Worm (Caenorhabditis elegans) whole organism, L4 larva: ENCODE data around the gene srz-12.

Experiments used
- F26F4.8 ChIP-seq: fragments of 200-800 bp; sonication (Bioruptor generic); conservative IDR thresholded peaks from 2 replicates; pipeline ENCODE4 v1.3.6; 2022; ENCODE audit warnings: missing genetic modification characterization, missing compliant biosample characterization
- F49E8.2 ChIP-seq: sonication (generic microtip); optimal IDR thresholded peaks from 2 replicates; lab custom pipeline; 2016; ENCODE audit warnings: missing compliant biosample characterization, mild to moderate bottlenecking, missing genetic modification characterization, borderline replicate concordance
- T26A8.4 ChIP-seq: fragments of 200-800 bp; sonication (Bioruptor generic); IDR thresholded peaks from 2 replicates; pipeline ENCODE4 v1.3.6; 2022; ENCODE audit warnings: missing genetic modification characterization, missing compliant biosample characterization
- Y48G9A.11 ChIP-seq: fragments of 200-800 bp; sonication (Bioruptor generic); IDR thresholded peaks from 2 replicates; pipeline ENCODE4 v1.3.6; 2022; ENCODE audit warnings: missing genetic modification reagents, missing genetic modification characterization, missing compliant biosample characterization
- Y5F2A.4 ChIP-seq: fragments of 200-800 bp; sonication (Bioruptor generic); optimal IDR thresholded peaks from 2 replicates; lab custom pipeline; 2018; ENCODE audit warnings: mild to moderate bottlenecking, missing genetic modification characterization, missing compliant biosample characterization
- Y75B8A.6 ChIP-seq: fragments of 200-800 bp; sonication (Bioruptor generic); IDR thresholded peaks from 2 replicates; pipeline ENCODE4 v1.3.6; 2022; ENCODE audit warnings: missing genetic modification reagents, missing genetic modification characterization, missing compliant biosample characterization
- aly-2 ChIP-seq: sonication (generic microtip); optimal IDR thresholded peaks from 2 replicates; lab custom pipeline; 2018; ENCODE audit warnings: missing biosample characterization, missing genetic modification characterization
- attf-4 ChIP-seq: sonication (generic microtip); optimal IDR thresholded peaks from 3 replicates; lab custom pipeline; 2017; ENCODE audit warnings: missing biosample characterization, missing genetic modification characterization
- ceh-20 ChIP-seq: fragments of 200-800 bp; sonication (Bioruptor generic); IDR thresholded peaks from 2 replicates; pipeline ENCODE4 v1.3.6; 2022; ENCODE audit warnings: missing genetic modification reagents, missing genetic modification characterization, missing compliant biosample characterization
- ceh-32 ChIP-seq: sonication (generic microtip); optimal IDR thresholded peaks from 2 replicates; lab custom pipeline; 2016; ENCODE audit warnings: mild to moderate bottlenecking, missing genetic modification characterization, missing compliant biosample characterization; ENCODE audit not compliant: poor library complexity
- ceh-62 ChIP-seq: sonication (generic microtip); optimal IDR thresholded peaks from 2 replicates; lab custom pipeline; 2017; ENCODE audit warnings: missing biosample characterization, missing genetic modification characterization
- daf-16 ChIP-seq, 3 experiments: sonication (generic microtip); optimal IDR thresholded peaks; 2 replicates each; lab custom pipeline; 2016 to 2017; ENCODE audit warnings: missing genetic modification characterization in 3 of 3, missing genetic modification reagents in 3 of 3, mild to moderate bottlenecking in 2 of 3, missing compliant biosample characterization in 2 of 3, missing biosample characterization in 1 of 3, moderate library complexity in 1 of 3
- daf-19 ChIP-seq: fragments of 200-800 bp; sonication (Bioruptor generic); conservative IDR thresholded peaks from 2 replicates; pipeline ENCODE4 v1.3.6; 2022; ENCODE audit warnings: missing genetic modification characterization, missing compliant biosample characterization
- daf-8 ChIP-seq: fragments of 200-800 bp; sonication (Bioruptor generic); IDR thresholded peaks from 2 replicates; pipeline ENCODE4 v1.3.6; 2022; ENCODE audit warnings: missing genetic modification characterization, missing compliant biosample characterization
- dmd-8 ChIP-seq: fragments of 200-800 bp; sonication (Bioruptor generic); IDR thresholded peaks from 2 replicates; pipeline ENCODE4 v1.3.6; 2022; ENCODE audit warnings: missing genetic modification characterization, missing compliant biosample characterization
- dpl-1 ChIP-seq: fragments of 150-350 bp; optimal IDR thresholded peaks from 2 replicates; lab custom pipeline; 2014; ENCODE audit warnings: missing biosample characterization, missing genetic modification reagents, missing genetic modification characterization
- dve-1 ChIP-seq: sonication (generic microtip); optimal IDR thresholded peaks from 2 replicates; lab custom pipeline; 2017; ENCODE audit warnings: antibody characterized with exemption, mild to moderate bottlenecking, missing genetic modification characterization, missing compliant biosample characterization; ENCODE audit not compliant: insufficient read depth
- egl-27 ChIP-seq: sonication (generic microtip); optimal IDR thresholded peaks from 3 replicates; lab custom pipeline; 2017; ENCODE audit warnings: missing biosample characterization, missing genetic modification reagents, missing genetic modification characterization
- egl-43 ChIP-seq: fragments of 200-800 bp; sonication (Bioruptor generic); IDR thresholded peaks from 2 replicates; pipeline ENCODE4 v1.3.6; 2022; ENCODE audit warnings: missing genetic modification reagents, missing genetic modification characterization, missing compliant biosample characterization
- fkh-10 ChIP-seq: fragments of 150-350 bp; optimal IDR thresholded peaks from 2 replicates; lab custom pipeline; 2014; ENCODE audit warnings: missing biosample characterization, missing genetic modification reagents, missing genetic modification characterization
- gei-8 ChIP-seq: fragments of 200-800 bp; sonication (Bioruptor generic); optimal IDR thresholded peaks from 2 replicates; lab custom pipeline; 2018; ENCODE audit warnings: mild to moderate bottlenecking, missing genetic modification characterization, missing compliant biosample characterization
- jun-1 ChIP-seq: fragments of 150-350 bp; optimal IDR thresholded peaks from 2 replicates; lab custom pipeline; 2014; ENCODE audit warnings: missing biosample characterization, missing genetic modification reagents, missing genetic modification characterization
- lin-13 ChIP-seq: fragments of 150-350 bp; optimal IDR thresholded peaks from 2 replicates; lab custom pipeline; 2014; ENCODE audit warnings: missing biosample characterization, missing genetic modification reagents, missing genetic modification characterization
- lin-29 ChIP-seq: fragments of 200-800 bp; sonication (Bioruptor generic); IDR thresholded peaks from 2 replicates; pipeline ENCODE4 v1.3.6; 2022; ENCODE audit warnings: missing genetic modification reagents, missing genetic modification characterization, missing compliant biosample characterization
- lsy-2 ChIP-seq, 2 experiments: fragments of 150-350 bp in 1 of 2; sonication (generic microtip) in 1 of 2; optimal IDR thresholded peaks; 2 replicates each; lab custom pipeline; 2014 to 2017; ENCODE audit warnings: missing biosample characterization in 2 of 2, missing genetic modification characterization in 2 of 2
- madf-9 ChIP-seq: fragments of 200-800 bp; sonication (Bioruptor generic); conservative IDR thresholded peaks from 2 replicates; pipeline ENCODE4 v1.3.6; 2022; ENCODE audit warnings: missing genetic modification reagents, missing genetic modification characterization, missing compliant biosample characterization
- mdl-1 ChIP-seq, 2 experiments: fragments of 150-350 bp in 1 of 2; sonication (generic microtip) in 1 of 2; optimal IDR thresholded peaks; 2 replicates each; lab custom pipeline; 2014 to 2017; ENCODE audit warnings: missing biosample characterization in 2 of 2, missing genetic modification characterization in 2 of 2
- mep-1 ChIP-seq: fragments of 150-350 bp; sonication (generic microtip); optimal IDR thresholded peaks from 3 replicates; lab custom pipeline; 2014; ENCODE audit warnings: missing biosample characterization, missing genetic modification characterization
- mxl-2 ChIP-seq: fragments of 200-800 bp; sonication (Bioruptor generic); conservative IDR thresholded peaks from 2 replicates; pipeline ENCODE4 v1.3.6; 2022; ENCODE audit warnings: missing genetic modification reagents, missing genetic modification characterization, missing compliant biosample characterization
- nhr-102 ChIP-seq: sonication (generic microtip); optimal IDR thresholded peaks from 2 replicates; lab custom pipeline; 2016; ENCODE audit warnings: mild to moderate bottlenecking, missing genetic modification characterization, moderate library complexity, missing compliant biosample characterization
- nhr-11 ChIP-seq: fragments of 150-350 bp; optimal IDR thresholded peaks from 2 replicates; lab custom pipeline; 2014; ENCODE audit warnings: missing biosample characterization, missing genetic modification characterization
- nhr-28 ChIP-seq: fragments of 150-350 bp; optimal IDR thresholded peaks from 2 replicates; lab custom pipeline; 2014; ENCODE audit warnings: missing biosample characterization, missing genetic modification characterization
- nhr-42 ChIP-seq: fragments of 200-800 bp; sonication (Bioruptor generic); IDR thresholded peaks from 2 replicates; pipeline ENCODE4 v1.3.6; 2022; ENCODE audit warnings: missing genetic modification characterization, missing compliant biosample characterization
- nhr-48 ChIP-seq: sonication (generic microtip); optimal IDR thresholded peaks from 2 replicates; lab custom pipeline; 2016; ENCODE audit warnings: mild to moderate bottlenecking, missing genetic modification characterization, missing compliant biosample characterization
- nhr-76 ChIP-seq: fragments of 150-350 bp; optimal IDR thresholded peaks from 2 replicates; lab custom pipeline; 2014; ENCODE audit warnings: missing biosample characterization, missing genetic modification characterization
- nhr-77 ChIP-seq: fragments of 150-350 bp; optimal IDR thresholded peaks from 2 replicates; lab custom pipeline; 2014; ENCODE audit warnings: missing biosample characterization, missing genetic modification characterization
- pha-4 ChIP-seq, 2 experiments: fragments of 150-350 bp in 1 of 2; fragments of 200-800 bp in 1 of 2; sonication (Bioruptor generic) in 1 of 2; IDR thresholded peaks in 1 of 2; optimal IDR thresholded peaks in 1 of 2; 2 replicates each; pipeline versions ENCODE4 v1.3.6 to Lab custom; 2014 to 2022; ENCODE audit warnings: missing genetic modification characterization in 2 of 2, missing genetic modification reagents in 2 of 2, missing biosample characterization in 1 of 2, missing compliant biosample characterization in 1 of 2
- php-3 ChIP-seq: fragments of 200-800 bp; sonication (Bioruptor generic); IDR thresholded peaks from 2 replicates; pipeline ENCODE4 v1.3.6; 2022; ENCODE audit warnings: missing genetic modification reagents, missing genetic modification characterization, missing compliant biosample characterization
- pqm-1 ChIP-seq: sonication (generic microtip); optimal IDR thresholded peaks from 2 replicates; lab custom pipeline; 2017; ENCODE audit warnings: missing biosample characterization, missing genetic modification characterization
- rbr-2 ChIP-seq: sonication (generic microtip); optimal IDR thresholded peaks from 2 replicates; lab custom pipeline; 2016; ENCODE audit warnings: missing genotype, missing genetic modification characterization, missing compliant biosample characterization
- skn-1 ChIP-seq: fragments of 150-350 bp; optimal IDR thresholded peaks from 2 replicates; lab custom pipeline; 2014; ENCODE audit warnings: missing biosample characterization, missing genetic modification characterization
- snpc-1.2 ChIP-seq: fragments of 200-800 bp; sonication (Bioruptor generic); IDR thresholded peaks from 2 replicates; pipeline ENCODE4 v1.3.6; 2022; ENCODE audit warnings: missing genetic modification reagents, missing genetic modification characterization, missing compliant biosample characterization
- snpc-4 ChIP-seq: fragments of 150-350 bp; optimal IDR thresholded peaks from 2 replicates; lab custom pipeline; 2014; ENCODE audit warnings: missing biosample characterization, missing genetic modification characterization
- spr-3 ChIP-seq: fragments of 200-800 bp; sonication (Bioruptor generic); optimal IDR thresholded peaks from 2 replicates; lab custom pipeline; 2018; ENCODE audit warnings: mild to moderate bottlenecking, missing genetic modification characterization, missing compliant biosample characterization
- unc-62 ChIP-seq, 3 experiments: fragments of 150-350 bp in 1 of 3; sonication (generic microtip); optimal IDR thresholded peaks in 2 of 3; peaks in 1 of 3; 1 replicate in 1 of 3; 2 replicates in 2 of 3; lab custom pipeline; 2014 to 2017; ENCODE audit warnings: missing biosample characterization in 3 of 3, missing genetic modification characterization in 3 of 3, missing genetic modification reagents in 3 of 3, missing genotype in 1 of 3
- zfp-2 ChIP-seq: sonication (generic microtip); optimal IDR thresholded peaks from 2 replicates; lab custom pipeline; 2016; ENCODE audit warnings: mild to moderate bottlenecking, missing genetic modification characterization, missing compliant biosample characterization
- zfp-3 ChIP-seq: fragments of 200-800 bp; sonication (Bioruptor generic); conservative IDR thresholded peaks from 2 replicates; pipeline ENCODE4 v1.3.6; 2022; ENCODE audit warnings: missing genetic modification reagents, missing genetic modification characterization, missing compliant biosample characterization
- ztf-11 ChIP-seq: fragments of 150-350 bp; optimal IDR thresholded peaks from 2 replicates; lab custom pipeline; 2014; ENCODE audit warnings: missing biosample characterization, missing genetic modification characterization

srz-12 gene

ce11 chrV:15876308-15876707 is 13.8 kb upstream of the srz-12 start, which contains the start of gene nhr-102:
Gene nhr-102 (minus strand): TSS chrV:15876408.
- TF ChIP-seq aly-2 (tag; lab: Kevin White, UChicago) = no peak
- TF ChIP-seq dve-1 (tag; lab: Kevin White, UChicago) = peak; percentile 2
- TF ChIP-seq php-3 = no peak
- TF ChIP-seq T26A8.4 = 0 out of 2 replicates have a peak, but pooled peaks have one; percentile 26
- TF ChIP-seq, all 104 proteins: peak for 2

- TF ChIP-seq nhr-42 (GFP tag; lab: Robert Waterston, UW) = peak; percentile 95
- peak; percentile 69 for TF ChIP-seq ceh-20 (GFP tag; lab: Robert Waterston, UW)
- TF ChIP-seq mxl-2 (GFP tag; lab: Robert Waterston, UW) = peak; percentile 86
- peak; percentile 91 for TF ChIP-seq php-3
- peak in 1 of 2 experiments; percentile 2 for TF ChIP-seq mdl-1 (tag; optimal IDR thresholded peaks at IDR 0.05; lab: Kevin White, UChicago)
- TF ChIP-seq daf-16 (GFP tag; optimal IDR thresholded peaks at IDR 0.05; lab: Kevin White, UChicago) = peak; percentile 75 to 97
- TF ChIP-seq daf-16 (tag; optimal IDR thresholded peaks at IDR 0.05; lab: Kevin White, UChicago) = peak; percentile 79
- no peak for TF ChIP-seq ceh-62 (tag; lab: Kevin White, UChicago)
- TF ChIP-seq fkh-10 (GFP tag; lab: Kevin White, UChicago) = no peak
- peak; percentile 10 for TF ChIP-seq snpc-4
- peak; percentile 94 for TF ChIP-seq daf-8 (GFP tag; lab: Robert Waterston, UW)
- peak; percentile 54 for TF ChIP-seq nhr-11 (tag; lab: Kevin White, UChicago)
- peak; percentile 99 for TF ChIP-seq egl-43
- no peak for TF ChIP-seq nhr-76 (tag; lab: Kevin White, UChicago)
- peak; percentile 92 for TF ChIP-seq snpc-1.2
- TF ChIP-seq F26F4.8 = peak; percentile 98
- peak in 1 of 2 experiments; percentile 42 for TF ChIP-seq lsy-2 (tag; optimal IDR thresholded peaks at IDR 0.05; lab: Kevin White, UChicago)
- peak; percentile 52 for TF ChIP-seq nhr-28 (tag; lab: Kevin White, UChicago)
- peak; percentile 93 for TF ChIP-seq madf-9 (GFP tag; lab: Robert Waterston, UW)
- TF ChIP-seq lin-13 = peak; percentile 47
- no peak for TF ChIP-seq attf-4 (tag; lab: Kevin White, UChicago)
- TF ChIP-seq nhr-77 (tag; lab: Kevin White, UChicago) = peak; percentile 79
- no peak for TF ChIP-seq ztf-11
- peak; percentile 84 for TF ChIP-seq lin-29 (GFP tag; lab: Robert Waterston, UW)
- TF ChIP-seq jun-1 (tag; lab: Kevin White, UChicago) = peak; percentile 78
- TF ChIP-seq spr-3 = peak; percentile 91
- peak; percentile 55 for TF ChIP-seq dpl-1 (GFP tag; lab: Kevin White, UChicago)
- peak; percentile 71 for TF ChIP-seq zfp-2 (tag; lab: Kevin White, UChicago)
- peak; percentile 97 for TF ChIP-seq pha-4 (GFP tag; IDR thresholded peaks at IDR 0.05; lab: Robert Waterston, UW)
- TF ChIP-seq pha-4 (tag; optimal IDR thresholded peaks at IDR 0.05; lab: Kevin White, UChicago) = no peak
- peak; percentile 96 for TF ChIP-seq daf-19 (GFP tag; lab: Robert Waterston, UW)
- TF ChIP-seq nhr-102 (tag; lab: Kevin White, UChicago) = no peak
- peak; percentile 89 for TF ChIP-seq F49E8.2 (tag; lab: Kevin White, UChicago)
- no peak for TF ChIP-seq pqm-1 (tag; lab: Kevin White, UChicago)
- TF ChIP-seq Y75B8A.6 (GFP tag; lab: Robert Waterston, UW) = peak; percentile 97
- peak; percentile 72 for TF ChIP-seq ceh-32 (tag; lab: Kevin White, UChicago)
- TF ChIP-seq Y48G9A.11 (GFP tag; lab: Robert Waterston, UW) = peak; percentile 91
- peak; percentile 87 for TF ChIP-seq rbr-2 (tag; lab: Kevin White, UChicago)
- peak; percentile 77 for TF ChIP-seq zfp-3 (GFP tag; lab: Robert Waterston, UW)
- no peak for TF ChIP-seq skn-1 (tag; lab: Kevin White, UChicago)
- TF ChIP-seq unc-62 (GFP tag; optimal IDR thresholded peaks at IDR 0.05 in 1 of 2; lab: Kevin White, UChicago) = no peak
- peak; percentile 54 for TF ChIP-seq unc-62 (tag; optimal IDR thresholded peaks at IDR 0.05; lab: Kevin White, UChicago)
- TF ChIP-seq mep-1 = no peak
- TF ChIP-seq dmd-8 (GFP tag; lab: Robert Waterston, UW) = peak; percentile 99
- peak; percentile 86 for TF ChIP-seq nhr-48 (tag; lab: Kevin White, UChicago)
- no peak for TF ChIP-seq egl-27
- TF ChIP-seq Y5F2A.4 (GFP tag; lab: Kevin White, UChicago) = peak; percentile 93
- TF ChIP-seq gei-8 = peak; percentile 97
These were observed 11.3 kb upstream of the srz-12 start for ce11 chrV:15873762-15874161.
